Fruit fly (Drosophila melanogaster) whole organism, embryonic: ENCODE results near the gene CG13114.

Experiments used
- CG10979 ChIP-seq: fragments of 200-800 bp; sonication (Bioruptor generic); optimal IDR thresholded peaks from 2 replicates; lab custom pipeline; 2018; ENCODE audit warnings: missing biosample characterization, mild to moderate bottlenecking, missing genetic modification characterization, moderate library complexity
- CG13624 ChIP-seq: fragments of 200-800 bp; sonication (Bioruptor generic); optimal IDR thresholded peaks from 2 replicates; lab custom pipeline; 2016; ENCODE audit warnings: missing biosample characterization, missing genetic modification characterization
- CG18011 ChIP-seq: fragments of 200-800 bp; sonication (Bioruptor generic); optimal IDR thresholded peaks from 2 replicates; lab custom pipeline; 2017; ENCODE audit warnings: missing biosample characterization, missing genetic modification characterization, mild to moderate bottlenecking, moderate library complexity, missing genotype
- Hr39 ChIP-seq: fragments of >200 bp; optimal IDR thresholded peaks from 2 replicates; lab custom pipeline; 2017
- Sin3A ChIP-seq: fragments of >200 bp; optimal IDR thresholded peaks from 2 replicates; lab custom pipeline; 2018
- crc ChIP-seq: fragments of 200-800 bp; sonication (Bioruptor generic); optimal IDR thresholded peaks from 2 replicates; lab custom pipeline; 2016; ENCODE audit warnings: missing biosample characterization, missing genetic modification characterization
- h ChIP-seq: fragments of >200 bp; optimal IDR thresholded peaks from 2 replicates; lab custom pipeline; 2017
- pros ChIP-seq: fragments of 200-800 bp; sonication (Bioruptor generic); optimal IDR thresholded peaks from 3 replicates; lab custom pipeline; 2019; ENCODE audit warnings: missing biosample characterization, mild to moderate bottlenecking, missing genetic modification characterization, moderate library complexity
- sqz ChIP-seq: fragments of 200-800 bp; sonication (Bioruptor generic); optimal IDR thresholded peaks from 3 replicates; lab custom pipeline; 2018; ENCODE audit warnings: missing biosample characterization, mild to moderate bottlenecking, missing genetic modification characterization
- zen2 ChIP-seq: fragments of 200-800 bp; sonication (Bioruptor generic); IDR thresholded peaks from 3 replicates; pipeline ENCODE4 v1.3.6; 2022; ENCODE audit warnings: missing biosample characterization, missing genetic modification characterization; ENCODE audit not compliant: partially characterized antibody

- TF ChIP-seq CG13624 (GFP tag; lab: Kevin White, UChicago), result no peak
- TF ChIP-seq h, result no peak
- no peak for TF ChIP-seq crc (GFP tag; lab: Kevin White, UChicago)
- no peak for TF ChIP-seq CG18011 (GFP tag; lab: Kevin White, UChicago)
- no peak for TF ChIP-seq sqz (GFP tag; lab: Kevin White, UChicago)
- TF ChIP-seq pros (GFP tag; lab: Kevin White, UChicago), result no peak
- no peak for TF ChIP-seq CG10979
- TF ChIP-seq zen2 (GFP tag; lab: Robert Waterston, UW), result no peak
- TF ChIP-seq Hr39 (lab: Kevin White, UChicago), result no peak
- TF ChIP-seq Sin3A (lab: Kevin White, UChicago), result no peak
Observed at dm6 chr2L:9565387-9565786, 19.8 kb downstream of the CG13114 start, which contains the start of gene CG46468.
